Fruit fly (Drosophila melanogaster) whole organism, pupa: Measurements from ENCODE around the gene CG32373.
A peak's percentile ranks its signal among the peaks of the same experiment; 100 is the strongest.

ENCODE experiments used
- CG10348 ChIP-seq: fragments of 200-800 bp; sonication (Bioruptor generic); IDR thresholded peaks from 2 replicates; pipeline ENCODE4 v1.3.6; 2022; ENCODE audit warnings: missing biosample characterization, missing genetic modification characterization
- CG12605 ChIP-seq: fragments of 200-800 bp; sonication (Bioruptor generic); IDR thresholded peaks from 2 replicates; pipeline ENCODE4 v1.3.6; 2022; ENCODE audit warnings: missing biosample characterization, missing genetic modification characterization
- CG13204 ChIP-seq: fragments of 200-800 bp; sonication (Bioruptor generic); optimal IDR thresholded peaks from 2 replicates; lab custom pipeline; 2018; ENCODE audit warnings: missing biosample characterization, mild to moderate bottlenecking, missing genetic modification characterization, moderate library complexity
- CG14655 ChIP-seq: fragments of 200-800 bp; sonication (Bioruptor generic); optimal IDR thresholded peaks from 3 replicates; lab custom pipeline; 2017; ENCODE audit warnings: mild to moderate bottlenecking, missing biosample characterization, missing genetic modification reagents, missing genetic modification characterization
- CG15710 ChIP-seq: fragments of 200-800 bp; sonication (Bioruptor generic); optimal IDR thresholded peaks from 2 replicates; lab custom pipeline; 2018; ENCODE audit warnings: missing biosample characterization, mild to moderate bottlenecking, missing genetic modification characterization, moderate library complexity
- CG17806 ChIP-seq: fragments of 200-800 bp; sonication (Bioruptor generic); optimal IDR thresholded peaks from 2 replicates; lab custom pipeline; 2018; ENCODE audit warnings: missing biosample characterization, mild to moderate bottlenecking, missing genetic modification characterization, moderate library complexity
- CG32121 ChIP-seq: fragments of 200-800 bp; sonication (Bioruptor generic); IDR thresholded peaks from 2 replicates; pipeline ENCODE4 v1.3.6; 2022; ENCODE audit warnings: missing biosample characterization, missing genetic modification characterization
- CG34367 ChIP-seq: fragments of 200-800 bp; sonication (Bioruptor generic); optimal IDR thresholded peaks from 2 replicates; lab custom pipeline; 2018; ENCODE audit warnings: missing biosample characterization, mild to moderate bottlenecking, missing genetic modification characterization
- CG4496 ChIP-seq: fragments of 200-800 bp; sonication (Bioruptor generic); IDR thresholded peaks from 3 replicates; pipeline ENCODE4 v1.3.6; 2022; ENCODE audit warnings: missing biosample characterization, missing genetic modification characterization
- CG8159 ChIP-seq: fragments of 200-800 bp; sonication (Bioruptor generic); optimal IDR thresholded peaks from 3 replicates; lab custom pipeline; 2018; ENCODE audit warnings: missing biosample characterization, mild to moderate bottlenecking, missing genetic modification characterization, moderate library complexity
- CG8301 ChIP-seq: fragments of 200-800 bp; sonication (Bioruptor generic); optimal IDR thresholded peaks from 2 replicates; lab custom pipeline; 2018; ENCODE audit warnings: missing biosample characterization, mild to moderate bottlenecking, missing genetic modification characterization
- CG9948 ChIP-seq: fragments of 200-800 bp; sonication (Bioruptor generic); optimal IDR thresholded peaks from 2 replicates; lab custom pipeline; 2018; ENCODE audit warnings: missing biosample characterization, mild to moderate bottlenecking, missing genetic modification characterization, moderate library complexity
- D1 ChIP-seq: fragments of 200-800 bp; sonication (Bioruptor generic); optimal IDR thresholded peaks from 2 replicates; lab custom pipeline; 2018; ENCODE audit warnings: missing biosample characterization, mild to moderate bottlenecking, missing genetic modification characterization, moderate library complexity
- EcR ChIP-seq: fragments of 200-800 bp; sonication (Bioruptor generic); optimal IDR thresholded peaks from 3 replicates; lab custom pipeline; 2019; ENCODE audit warnings: missing biosample characterization, missing genetic modification characterization, mild to moderate bottlenecking, moderate library complexity, missing genetic modification reagents
- Ets98B ChIP-seq: fragments of 200-800 bp; sonication (Bioruptor generic); IDR thresholded peaks from 2 replicates; pipeline ENCODE4 v1.3.6; 2022; ENCODE audit warnings: missing biosample characterization, missing genetic modification characterization
- Pif1A ChIP-seq: fragments of 200-800 bp; sonication (Bioruptor generic); optimal IDR thresholded peaks from 3 replicates; lab custom pipeline; 2016; ENCODE audit warnings: missing biosample characterization, missing genetic modification characterization
- Pif1B ChIP-seq: fragments of 200-800 bp; sonication (Bioruptor generic); optimal IDR thresholded peaks from 3 replicates; lab custom pipeline; 2016; ENCODE audit warnings: missing biosample characterization, missing genetic modification characterization
- Snoo ChIP-seq: fragments of 200-800 bp; sonication (Bioruptor generic); optimal IDR thresholded peaks from 3 replicates; lab custom pipeline; 2017; ENCODE audit warnings: missing biosample characterization, mild to moderate bottlenecking, missing genetic modification characterization, inconsistent platforms
- fd96Ca ChIP-seq: fragments of 200-800 bp; sonication (Bioruptor generic); IDR thresholded peaks from 3 replicates; pipeline ENCODE4 v1.3.6; 2022; ENCODE audit warnings: missing biosample characterization, missing genetic modification characterization
- gl ChIP-seq: fragments of 200-800 bp; sonication (Bioruptor generic); optimal IDR thresholded peaks from 2 replicates; lab custom pipeline; 2018; ENCODE audit warnings: missing biosample characterization, mild to moderate bottlenecking, missing genetic modification characterization
- rn ChIP-seq: fragments of 200-800 bp; sonication (Bioruptor generic); IDR thresholded peaks from 2 replicates; pipeline ENCODE4 v1.3.6; 2022; ENCODE audit warnings: missing biosample characterization, missing genetic modification characterization

Gene CG32373

DNA sequence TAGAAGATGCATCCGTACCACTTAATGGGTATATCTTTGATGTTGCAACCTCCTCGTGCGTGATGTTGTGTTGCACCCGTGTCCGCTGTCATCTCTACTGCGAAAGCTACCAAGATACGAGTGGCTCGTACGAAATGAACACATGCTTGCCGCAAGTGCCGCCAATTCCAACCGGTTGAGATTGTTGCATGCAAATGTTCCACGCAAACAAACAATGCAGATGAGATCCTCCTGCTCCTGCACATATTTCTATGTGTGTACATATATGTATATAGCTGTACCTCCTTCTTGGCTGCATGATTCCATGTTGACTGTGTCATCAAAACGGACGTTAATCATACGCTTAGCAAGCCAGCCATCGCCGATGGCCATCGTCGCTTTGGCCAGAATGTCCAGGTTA is 20.3 kb upstream of the CG32373 start:
- TF ChIP-seq EcR (GFP tag; lab: Kevin White, UChicago) = no peak
- no peak for TF ChIP-seq CG15710
- no peak for TF ChIP-seq Ets98B (GFP tag; lab: Robert Waterston, UW)
- TF ChIP-seq CG13204 (GFP tag; lab: Kevin White, UChicago) = no peak
- TF ChIP-seq CG8159 (tag; lab: Kevin White, UChicago) = no peak
- TF ChIP-seq CG9948 (tag; lab: Kevin White, UChicago) = no peak
- no peak for TF ChIP-seq CG4496 (GFP tag; lab: Robert Waterston, UW)

DNA sequence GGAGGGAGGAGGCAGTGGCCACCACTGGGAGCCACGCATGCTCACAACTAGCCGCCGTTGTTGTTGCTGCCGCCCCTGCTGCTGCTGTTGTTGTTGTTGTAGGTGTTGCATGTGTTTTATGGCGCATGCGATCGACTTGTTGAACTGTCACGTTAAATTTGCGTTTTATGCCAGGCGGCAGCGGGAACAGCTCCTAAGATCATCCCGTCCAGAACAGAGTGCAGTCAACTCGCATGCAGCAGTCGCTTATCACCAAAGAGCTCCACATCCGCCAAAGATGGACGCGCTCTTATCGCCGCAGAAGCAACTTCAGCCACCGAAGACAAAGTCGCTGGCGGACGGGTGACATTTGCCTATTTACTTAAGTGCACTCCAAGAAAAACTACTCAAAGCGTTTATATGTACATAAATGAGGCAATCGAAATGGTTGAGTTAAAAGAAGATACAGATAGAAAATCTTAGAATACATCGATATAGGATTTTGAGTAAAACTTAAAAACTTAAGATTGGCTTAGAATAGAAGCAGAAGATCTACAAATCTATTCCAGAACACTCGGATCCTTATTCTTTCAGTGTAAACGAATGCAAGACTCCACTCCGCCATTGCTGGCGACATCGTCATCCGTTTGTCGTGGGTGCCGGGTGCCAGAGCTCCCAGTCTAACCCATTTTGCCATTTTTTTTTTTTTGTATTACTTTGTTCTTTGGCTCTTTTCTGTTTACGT is 17.6 kb upstream of the CG32373 start:
- TF ChIP-seq CG34367 = peak; percentile 50
- TF ChIP-seq Snoo (tag; lab: Kevin White, UChicago) = no peak
- no peak for TF ChIP-seq gl (tag; lab: Kevin White, UChicago)
- TF ChIP-seq CG14655 (GFP tag; lab: Kevin White, UChicago) = peak; percentile 79
- no peak for TF ChIP-seq Pif1B (GFP tag; lab: Kevin White, UChicago)
- TF ChIP-seq rn (GFP tag; lab: Robert Waterston, UW) = peak; percentile 49; the same call in 1 of the 2 replicates
- peak; percentile 56 for TF ChIP-seq CG9948 (tag; lab: Kevin White, UChicago)
- peak; percentile 69 for TF ChIP-seq CG17806
- TF ChIP-seq D1 = no peak
- TF ChIP-seq EcR (GFP tag; lab: Kevin White, UChicago) = peak; percentile 66
- peak; percentile 70 for TF ChIP-seq CG4496 (GFP tag; lab: Robert Waterston, UW)
- no peak for TF ChIP-seq CG12605 (GFP tag; lab: Robert Waterston, UW)
- TF ChIP-seq CG13204 (GFP tag; lab: Kevin White, UChicago) = peak; percentile 21
- peak; percentile 49; the same call in 1 of the 3 replicates for TF ChIP-seq fd96Ca
- TF ChIP-seq CG10348 = no peak
- TF ChIP-seq CG8301 (tag; lab: Kevin White, UChicago) = peak; percentile 73
- TF ChIP-seq CG8159 (tag; lab: Kevin White, UChicago) = peak; percentile 69
- peak; percentile 59 for TF ChIP-seq Pif1A
- TF ChIP-seq CG15710 = peak; percentile 57
- TF ChIP-seq Ets98B (GFP tag; lab: Robert Waterston, UW) = peak; percentile 76
- TF ChIP-seq CG32121 = peak; percentile 77
- TF ChIP-seq, all 21 proteins: peak for 15

DNA sequence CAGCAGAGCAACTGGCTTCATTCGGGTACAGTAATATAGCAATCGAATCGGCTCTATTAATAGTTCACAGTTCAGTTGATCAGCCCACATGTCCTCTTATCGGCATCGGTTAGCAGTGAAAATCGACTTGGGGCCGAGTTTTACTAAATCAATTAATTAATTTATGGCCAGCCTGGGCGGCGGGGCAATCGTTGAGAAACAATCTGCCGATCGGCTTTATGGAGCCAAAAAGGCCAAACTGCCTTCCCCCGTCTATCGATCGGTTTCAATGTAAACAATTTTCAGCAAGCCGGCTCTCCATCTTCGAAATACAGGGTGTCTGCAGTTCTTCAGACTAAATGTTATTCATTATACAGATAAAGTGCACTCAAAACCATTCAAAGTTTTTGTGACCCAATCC is 16.7 kb upstream of the CG32373 start:
- TF ChIP-seq Ets98B (GFP tag; lab: Robert Waterston, UW) (no peak), rn (GFP tag; lab: Robert Waterston, UW) (no peak), CG9948 (tag; lab: Kevin White, UChicago) (no peak), CG10348 (no peak), D1 (no peak), CG8159 (tag; lab: Kevin White, UChicago) (no peak), fd96Ca (no peak), CG17806 (no peak)
- TF ChIP-seq, all 21 proteins: peak for 0

DNA sequence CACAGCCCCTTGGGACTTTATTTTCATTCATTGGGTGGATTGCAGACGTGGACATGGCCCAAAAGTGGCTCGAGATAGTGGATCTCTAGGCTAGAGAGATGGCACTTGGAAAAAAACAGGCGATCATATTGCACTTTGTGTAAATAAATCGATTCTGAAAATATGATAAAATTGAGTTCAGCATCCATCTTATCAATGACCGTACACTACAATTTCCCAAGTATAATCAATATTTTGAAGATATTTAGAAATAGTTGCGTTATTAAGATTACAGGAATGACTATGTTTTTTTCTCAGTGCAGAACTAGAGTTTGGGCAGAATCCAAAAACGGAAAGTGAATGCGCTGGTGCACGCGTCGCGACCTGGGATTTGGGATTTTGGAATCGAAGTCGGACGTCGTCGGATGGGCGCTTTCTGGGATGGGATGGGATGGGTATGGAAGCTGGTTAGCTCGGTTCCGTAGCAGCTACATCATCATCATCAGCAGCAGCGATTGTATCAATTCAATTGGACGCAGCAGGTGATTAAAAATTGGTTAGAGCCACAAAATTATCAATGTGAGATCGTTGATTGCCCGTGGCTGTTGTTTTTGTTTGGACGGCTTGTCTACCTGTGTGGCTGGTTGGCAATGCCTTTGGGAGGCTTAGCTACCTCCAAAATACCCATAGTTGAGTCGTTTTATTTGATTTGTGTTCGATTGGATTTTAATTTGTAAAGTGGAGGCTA is 15.4 kb upstream of the CG32373 start:
- TF ChIP-seq CG8301 (tag; lab: Kevin White, UChicago) (peak; percentile 13), D1 (no peak), CG32121 (no peak)

DNA sequence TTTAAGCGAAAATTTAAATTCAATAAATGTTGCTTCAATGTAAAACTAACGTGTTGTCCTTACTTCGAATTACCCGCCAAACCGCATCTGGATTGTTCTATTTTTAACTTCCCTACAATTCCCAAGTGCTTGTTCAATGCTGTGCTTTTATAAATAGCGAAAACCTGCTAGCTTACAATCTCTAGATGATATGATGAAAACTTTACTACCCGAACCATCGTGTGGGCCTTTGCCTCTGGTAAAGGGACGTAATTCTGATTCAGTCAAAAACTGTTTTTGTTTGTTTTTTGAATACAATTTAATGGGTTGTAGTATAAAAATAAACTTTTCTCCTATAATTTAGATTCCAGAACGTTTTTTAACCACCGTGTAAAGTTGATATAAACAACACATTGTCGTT is 10.8 kb upstream of the CG32373 start:
- TF ChIP-seq gl (tag; lab: Kevin White, UChicago) (no peak), CG9948 (tag; lab: Kevin White, UChicago) (no peak), CG4496 (GFP tag; lab: Robert Waterston, UW) (no peak), CG10348 (no peak), CG32121 (no peak), fd96Ca (no peak)

DNA sequence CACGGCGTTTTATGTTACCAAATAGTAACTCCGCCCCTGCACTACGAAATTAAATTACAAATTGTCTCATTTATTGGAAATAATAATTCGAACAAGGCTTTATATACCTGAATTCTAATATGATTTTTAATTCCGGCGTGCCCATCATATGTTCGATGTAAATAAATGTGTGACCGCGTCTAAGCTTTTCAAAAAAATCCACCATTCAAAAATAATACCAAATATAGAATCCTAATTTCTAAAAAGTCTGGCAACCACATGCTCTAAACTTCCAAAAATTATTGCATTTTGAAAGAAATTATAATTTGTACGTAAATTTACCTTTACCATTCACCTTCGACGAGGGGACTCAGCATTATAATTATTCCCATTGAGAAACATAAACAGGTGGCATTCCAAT is 10.1 kb upstream of the CG32373 start, which contains the start of gene Urm1:
TSS of gene Urm1 (minus strand) at position 150 of the 400 bp plus-strand sequence.
- no peak for TF ChIP-seq Snoo (tag; lab: Kevin White, UChicago)
- TF ChIP-seq CG17806 = no peak
- TF ChIP-seq gl (tag; lab: Kevin White, UChicago) = no peak
- TF ChIP-seq CG8301 (tag; lab: Kevin White, UChicago) = no peak

DNA sequence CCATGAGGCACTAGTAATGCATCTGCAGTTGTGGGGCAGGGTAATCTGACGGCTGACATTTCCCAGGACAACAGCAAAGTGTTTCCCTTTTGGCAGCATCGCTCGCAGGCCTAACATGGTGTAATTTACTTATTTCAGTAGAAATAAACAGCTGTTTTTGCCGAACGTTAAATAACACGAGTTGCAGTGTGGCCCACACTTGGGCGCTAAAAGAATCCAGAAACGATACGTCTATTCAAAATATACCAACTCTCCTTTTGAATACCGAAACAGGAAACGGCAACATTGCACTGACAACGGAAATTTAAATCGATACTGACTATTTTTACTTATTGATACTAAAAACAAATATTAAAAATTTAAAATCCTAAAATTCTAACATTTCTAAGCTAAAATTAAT is 8.9 kb upstream of the CG32373 start, which contains the start of gene CG7506:
TSS of gene CG7506 (minus strand) at position 182 of the 400 bp plus-strand sequence.
- no peak for TF ChIP-seq EcR (GFP tag; lab: Kevin White, UChicago)
- TF ChIP-seq Snoo (tag; lab: Kevin White, UChicago) = peak; percentile 2
